Fruit fly (Drosophila melanogaster) whole organism, embryonic: ENCODE data around the gene CG42529.
A peak's percentile ranks its signal among the peaks of the same experiment; 100 is the strongest.

Experiments used
- Adf1 ChIP-seq: fragments of 200-800 bp; sonication (Bioruptor generic); IDR thresholded peaks from 2 replicates; pipeline ENCODE4 v1.3.6; 2022; ENCODE audit warnings: missing biosample characterization, missing genetic modification characterization
- CG10147 ChIP-seq: fragments of 200-800 bp; sonication (Bioruptor generic); optimal IDR thresholded peaks from 2 replicates; lab custom pipeline; 2019; ENCODE audit warnings: missing biosample characterization, mild to moderate bottlenecking, missing genetic modification characterization, moderate library complexity
- CG10462 ChIP-seq: fragments of 200-800 bp; sonication (Bioruptor generic); optimal IDR thresholded peaks from 2 replicates; lab custom pipeline; 2016; ENCODE audit warnings: missing biosample characterization, missing genetic modification characterization
- CG10959 ChIP-seq: fragments of 200-800 bp; sonication (Bioruptor generic); IDR thresholded peaks from 2 replicates; pipeline ENCODE4 v1.3.6; 2022; ENCODE audit warnings: missing biosample characterization, missing genetic modification characterization
- CG12299 ChIP-seq: fragments of 200-800 bp; sonication (Bioruptor generic); optimal IDR thresholded peaks from 2 replicates; lab custom pipeline; 2018; ENCODE audit warnings: missing biosample characterization, mild to moderate bottlenecking, missing genetic modification characterization
- CG13123 ChIP-seq: fragments of 200-800 bp; sonication (Bioruptor generic); optimal IDR thresholded peaks from 2 replicates; lab custom pipeline; 2016; ENCODE audit warnings: missing biosample characterization, missing genetic modification characterization
- CG14014 ChIP-seq: fragments of 200-800 bp; sonication (Bioruptor generic); IDR thresholded peaks from 2 replicates; pipeline ENCODE4 v1.3.6; 2022; ENCODE audit warnings: missing biosample characterization, missing genetic modification characterization
- CG15601 ChIP-seq: fragments of 200-800 bp; sonication (Bioruptor generic); optimal IDR thresholded peaks from 3 replicates; lab custom pipeline; 2019; ENCODE audit warnings: missing biosample characterization, mild to moderate bottlenecking, missing genetic modification characterization, moderate library complexity
- CG1647 ChIP-seq: fragments of 200-800 bp; sonication (Bioruptor generic); optimal IDR thresholded peaks from 3 replicates; lab custom pipeline; 2016; ENCODE audit warnings: missing biosample characterization, missing genetic modification characterization
- CG17359 ChIP-seq: fragments of 200-800 bp; sonication (Bioruptor generic); optimal IDR thresholded peaks from 3 replicates; lab custom pipeline; 2018; ENCODE audit warnings: missing biosample characterization, mild to moderate bottlenecking, missing genetic modification characterization, moderate library complexity
- CG1832 ChIP-seq: fragments of 200-800 bp; sonication (Bioruptor generic); optimal IDR thresholded peaks from 2 replicates; lab custom pipeline; 2017; ENCODE audit warnings: missing biosample characterization, mild to moderate bottlenecking, missing genetic modification characterization, inconsistent platforms
- CG18476 ChIP-seq: fragments of 200-800 bp; sonication (Bioruptor generic); optimal IDR thresholded peaks from 2 replicates; lab custom pipeline; 2016; ENCODE audit warnings: missing biosample characterization, mild to moderate bottlenecking, missing genetic modification characterization
- CG2129 ChIP-seq: fragments of 200-800 bp; sonication (Bioruptor generic); IDR thresholded peaks from 2 replicates; pipeline ENCODE4 v1.3.6; 2022; ENCODE audit warnings: missing biosample characterization, missing genetic modification characterization; ENCODE audit not compliant: partially characterized antibody
- CG33213 ChIP-seq: fragments of 200-800 bp; sonication (Bioruptor generic); optimal IDR thresholded peaks from 3 replicates; lab custom pipeline; 2016; ENCODE audit warnings: missing biosample characterization, missing genetic modification characterization
- CG34376 ChIP-seq: fragments of 200-800 bp; sonication (Bioruptor generic); optimal IDR thresholded peaks from 2 replicates; lab custom pipeline; 2018; ENCODE audit warnings: missing biosample characterization, mild to moderate bottlenecking, missing genetic modification characterization
- CG4282 ChIP-seq: fragments of 200-800 bp; sonication (Bioruptor generic); optimal IDR thresholded peaks from 2 replicates; lab custom pipeline; 2016; ENCODE audit warnings: missing biosample characterization, missing genetic modification characterization
- CG4328 ChIP-seq: fragments of 200-800 bp; sonication (Bioruptor generic); optimal IDR thresholded peaks from 3 replicates; lab custom pipeline; 2017; ENCODE audit warnings: missing biosample characterization, missing genetic modification reagents, missing genetic modification characterization
- CG4404 ChIP-seq: fragments of 200-800 bp; sonication (Bioruptor generic); IDR thresholded peaks from 2 replicates; pipeline ENCODE4 v1.3.6; 2022; ENCODE audit warnings: missing biosample characterization, missing genetic modification characterization
- CG8765 ChIP-seq: fragments of 200-800 bp; sonication (Bioruptor generic); IDR thresholded peaks from 2 replicates; pipeline ENCODE4 v1.3.6; 2022; ENCODE audit warnings: missing biosample characterization, missing genetic modification characterization
- CG8924 ChIP-seq: fragments of 200-800 bp; optimal IDR thresholded peaks from 3 replicates; lab custom pipeline; 2019; ENCODE audit warnings: missing biosample characterization, mild to moderate bottlenecking, missing genetic modification characterization, moderate library complexity
- CG9797 ChIP-seq: fragments of 200-800 bp; sonication (Bioruptor generic); optimal IDR thresholded peaks from 3 replicates; lab custom pipeline; 2018; ENCODE audit warnings: missing biosample characterization, mild to moderate bottlenecking, missing genetic modification characterization
- D ChIP-seq, 2 experiments: fragments of 200-800 bp in 1 of 2; fragments of >200 bp in 1 of 2; sonication (Bioruptor generic) in 1 of 2; optimal IDR thresholded peaks; 2 replicates in 1 of 2; 3 replicates in 1 of 2; lab custom pipeline; 2017; ENCODE audit warnings: mild to moderate bottlenecking in 1 of 2, missing biosample characterization in 1 of 2, missing genetic modification characterization in 1 of 2, missing genetic modification reagents in 1 of 2
- D19A ChIP-seq: fragments of 200-800 bp; optimal IDR thresholded peaks from 3 replicates; lab custom pipeline; 2019; ENCODE audit warnings: missing biosample characterization, mild to moderate bottlenecking, missing genetic modification characterization, moderate library complexity
- Dek ChIP-seq: fragments of 200-800 bp; sonication (Bioruptor generic); optimal IDR thresholded peaks from 3 replicates; lab custom pipeline; 2019; ENCODE audit warnings: missing biosample characterization, mild to moderate bottlenecking, missing genetic modification characterization, moderate library complexity
- Dfd ChIP-seq, 2 experiments: fragments of >200 bp; optimal IDR thresholded peaks; 2 replicates each; lab custom pipeline; 2017; ENCODE audit warnings: missing biosample characterization in 2 of 2, missing genetic modification characterization in 2 of 2
- Fer3 ChIP-seq: fragments of 200-800 bp; sonication (Bioruptor generic); optimal IDR thresholded peaks from 2 replicates; lab custom pipeline; 2018; ENCODE audit warnings: missing biosample characterization, mild to moderate bottlenecking, missing genetic modification characterization, moderate library complexity
- HLH4C ChIP-seq: fragments of 200-800 bp; sonication (Bioruptor generic); IDR thresholded peaks from 3 replicates; pipeline ENCODE4 v1.3.6; 2022; ENCODE audit warnings: missing biosample characterization, missing genetic modification characterization; ENCODE audit not compliant: partially characterized antibody
- HmgD ChIP-seq: fragments of 200-800 bp; sonication (Bioruptor generic); optimal IDR thresholded peaks from 3 replicates; lab custom pipeline; 2016; ENCODE audit warnings: missing biosample characterization, missing genetic modification characterization
- Hr51 ChIP-seq, 2 experiments: fragments of 200-800 bp; sonication (Bioruptor generic); optimal IDR thresholded peaks; 2 replicates in 1 of 2; 3 replicates in 1 of 2; lab custom pipeline; 2016 to 2018; ENCODE audit warnings: missing biosample characterization in 2 of 2, missing genetic modification characterization in 2 of 2, mild to moderate bottlenecking in 1 of 2, moderate library complexity in 1 of 2
- MESR4 ChIP-seq: fragments of 200-800 bp; sonication (Bioruptor generic); optimal IDR thresholded peaks from 2 replicates; lab custom pipeline; 2018; ENCODE audit warnings: missing biosample characterization, mild to moderate bottlenecking, missing genetic modification characterization, moderate library complexity
- Mes4 ChIP-seq: fragments of 200-800 bp; sonication (Bioruptor generic); optimal IDR thresholded peaks from 2 replicates; lab custom pipeline; 2016; ENCODE audit warnings: missing biosample characterization, missing genetic modification characterization
- Nf-YB ChIP-seq: fragments of 200-800 bp; sonication (Bioruptor generic); optimal IDR thresholded peaks from 3 replicates; lab custom pipeline; 2019; ENCODE audit warnings: missing biosample characterization, mild to moderate bottlenecking, missing genetic modification characterization, moderate library complexity
- Optix ChIP-seq: fragments of 200-800 bp; sonication (Bioruptor generic); IDR thresholded peaks from 3 replicates; pipeline ENCODE4 v1.3.6; 2022; ENCODE audit warnings: missing biosample characterization, missing genetic modification characterization
- amos ChIP-seq: fragments of 200-800 bp; sonication (Bioruptor generic); IDR thresholded peaks from 2 replicates; pipeline ENCODE4 v1.3.6; 2022; ENCODE audit warnings: missing biosample characterization, missing genetic modification characterization; ENCODE audit not compliant: partially characterized antibody
- bcd ChIP-seq: fragments of 200-800 bp; sonication (Bioruptor generic); optimal IDR thresholded peaks from 2 replicates; lab custom pipeline; 2017; ENCODE audit warnings: missing biosample characterization, mild to moderate bottlenecking, missing genetic modification characterization
- bowl ChIP-seq: fragments of 200-800 bp; sonication (Bioruptor generic); IDR thresholded peaks from 2 replicates; pipeline ENCODE4 v1.3.6; 2022; ENCODE audit warnings: missing biosample characterization, missing genetic modification characterization
- chif ChIP-seq, 2 experiments: fragments of 200-800 bp; sonication (Bioruptor generic); optimal IDR thresholded peaks; 3 replicates each; lab custom pipeline; 2016; ENCODE audit warnings: missing biosample characterization in 2 of 2, missing genetic modification characterization in 2 of 2
- croc ChIP-seq: fragments of 200-800 bp; sonication (Bioruptor generic); conservative IDR thresholded peaks from 3 replicates; pipeline ENCODE4 v1.3.6; 2022; ENCODE audit warnings: missing biosample characterization, missing genetic modification characterization
- cwo ChIP-seq: fragments of 200-800 bp; sonication (Bioruptor generic); optimal IDR thresholded peaks from 3 replicates; lab custom pipeline; 2017; ENCODE audit warnings: missing biosample characterization, missing genetic modification characterization, mild to moderate bottlenecking, moderate library complexity, missing genetic modification reagents
- da ChIP-seq: fragments of 200-800 bp; sonication (Bioruptor generic); optimal IDR thresholded peaks from 2 replicates; lab custom pipeline; 2016; ENCODE audit warnings: missing biosample characterization, missing genetic modification characterization
- ems ChIP-seq: fragments of 200-800 bp; sonication (Bioruptor generic); optimal IDR thresholded peaks from 3 replicates; lab custom pipeline; 2016; ENCODE audit warnings: missing biosample characterization, missing genetic modification characterization
- en ChIP-seq: fragments of 200-800 bp; sonication (Bioruptor generic); optimal IDR thresholded peaks from 2 replicates; lab custom pipeline; 2016; ENCODE audit warnings: missing biosample characterization, missing genetic modification characterization
- fd102C ChIP-seq: fragments of 200-800 bp; sonication (Bioruptor generic); optimal IDR thresholded peaks from 2 replicates; lab custom pipeline; 2018; ENCODE audit warnings: missing biosample characterization, mild to moderate bottlenecking, missing genetic modification characterization, moderate library complexity
- fd64A ChIP-seq: fragments of 200-800 bp; sonication (Bioruptor generic); optimal IDR thresholded peaks from 3 replicates; lab custom pipeline; 2018; ENCODE audit warnings: missing biosample characterization, mild to moderate bottlenecking, missing genetic modification characterization
- ftz-f1 ChIP-seq: fragments of 200-800 bp; sonication (Bioruptor generic); optimal IDR thresholded peaks from 2 replicates; lab custom pipeline; 2016; ENCODE audit warnings: missing biosample characterization, missing genetic modification characterization
- grn ChIP-seq: fragments of 200-800 bp; sonication (Bioruptor generic); optimal IDR thresholded peaks from 3 replicates; lab custom pipeline; 2017; ENCODE audit warnings: missing biosample characterization, missing genetic modification characterization
- schlank ChIP-seq: fragments of 200-800 bp; sonication (Bioruptor generic); optimal IDR thresholded peaks from 2 replicates; lab custom pipeline; 2018; ENCODE audit warnings: missing biosample characterization, mild to moderate bottlenecking, missing genetic modification characterization
- tio ChIP-seq: fragments of 200-800 bp; sonication (Bioruptor generic); optimal IDR thresholded peaks from 2 replicates; lab custom pipeline; 2017; ENCODE audit warnings: missing biosample characterization, missing genetic modification characterization, inconsistent platforms
- trh ChIP-seq: fragments of 200-800 bp; sonication (Bioruptor generic); optimal IDR thresholded peaks from 2 replicates; lab custom pipeline; 2016; ENCODE audit warnings: missing biosample characterization, missing genetic modification characterization
- twi ChIP-seq: fragments of 200-800 bp; optimal IDR thresholded peaks from 2 replicates; lab custom pipeline; 2019; ENCODE audit warnings: missing biosample characterization, mild to moderate bottlenecking, missing genetic modification characterization, moderate library complexity

CG42529 gene

dm6 chr3L:19687200-19687687 lies 41.5 kb upstream of the CG42529 start, which contains the start of the genes CG8765 and Gbeta76C:
Gene CG8765, minus strand, starts transcription at chr3L:19687353.
Gene Gbeta76C, plus strand, starts transcription at chr3L:19687637.
- TF ChIP-seq Dek (no peak), fd64A (GFP tag; lab: Kevin White, UChicago) (no peak), CG17359 (tag; lab: Kevin White, UChicago) (no peak), CG14014 (GFP tag; lab: Robert Waterston, UW) (no peak), CG10147 (no peak), da (no peak), Nf-YB (GFP tag; lab: Kevin White, UChicago) (peak; percentile 31), tio (GFP tag; lab: Kevin White, UChicago) (no peak), Mes4 (peak; percentile 45), CG34376 (GFP tag; lab: Kevin White, UChicago) (no peak), twi (tag; lab: Kevin White, UChicago) (peak; percentile 64), CG1832 (no peak), CG33213 (GFP tag; lab: Kevin White, UChicago) (peak; percentile 84), bcd (GFP tag; lab: Kevin White, UChicago) (peak; percentile 7), Dfd (GFP tag; optimal IDR thresholded peaks at IDR 0.05; lab: Kevin White, UChicago) (no peak), CG4282 (GFP tag; lab: Kevin White, UChicago) (no peak), CG4328 (GFP tag; lab: Kevin White, UChicago) (no peak), CG18476 (GFP tag; lab: Kevin White, UChicago) (no peak), CG1647 (GFP tag; lab: Kevin White, UChicago) (peak; percentile 40), bowl (GFP tag; lab: Robert Waterston, UW) (no peak), trh (GFP tag; lab: Kevin White, UChicago) (no peak), CG9797 (GFP tag; lab: Kevin White, UChicago) (peak; percentile 97), CG2129 (no peak), schlank (tag; lab: Kevin White, UChicago) (no peak), CG15601 (tag; lab: Kevin White, UChicago) (no peak), croc (GFP tag; lab: Robert Waterston, UW) (no peak), chif (GFP tag; optimal IDR thresholded peaks at IDR 0.05; lab: Kevin White, UChicago) (peak; percentile 38 to 54), grn (GFP tag; lab: Kevin White, UChicago) (no peak), CG13123 (GFP tag; lab: Kevin White, UChicago) (peak; percentile 24), CG10462 (GFP tag; lab: Kevin White, UChicago) (no peak), CG8765 (0 out of 2 replicates have a peak, but pooled peaks have one; percentile 16), D19A (tag; lab: Kevin White, UChicago) (no peak), amos (peak; percentile 60), Fer3 (tag; lab: Kevin White, UChicago) (no peak), D (optimal IDR thresholded peaks at IDR 0.05; lab: Kevin White, UChicago) (peak; percentile 16), D (GFP tag; optimal IDR thresholded peaks at IDR 0.05; lab: Kevin White, UChicago) (no peak), en (GFP tag; lab: Kevin White, UChicago) (no peak), Optix (GFP tag; lab: Robert Waterston, UW) (no peak), HmgD (peak; percentile 76), MESR4 (GFP tag; lab: Kevin White, UChicago) (peak; percentile 71), Adf1 (GFP tag; lab: Robert Waterston, UW) (no peak), CG8924 (tag; lab: Kevin White, UChicago) (peak; percentile 37), cwo (GFP tag; lab: Kevin White, UChicago) (no peak), CG12299 (tag; lab: Kevin White, UChicago) (no peak), ems (GFP tag; lab: Kevin White, UChicago) (peak; percentile 55), Hr51 (GFP tag; optimal IDR thresholded peaks at IDR 0.05; lab: Kevin White, UChicago) (no peak), CG10959 (GFP tag; lab: Robert Waterston, UW) (no peak), ftz-f1 (GFP tag; lab: Kevin White, UChicago) (peak; percentile 70), HLH4C (GFP tag; lab: Robert Waterston, UW) (no peak), fd102C (GFP tag; lab: Kevin White, UChicago) (no peak), CG4404 (no peak; the same call in 1 of the 2 replicates)
